Worm (Caenorhabditis elegans) whole organism, L1 larva: Measurements from ENCODE around the gene cls-1.

ENCODE experiments used
- C04F5.9 ChIP-seq: sonication (generic microtip); optimal IDR thresholded peaks from 2 replicates; lab custom pipeline; 2016; ENCODE audit warnings: missing genetic modification characterization, missing compliant biosample characterization
- C16A3.4 ChIP-seq: fragments of 150-350 bp; optimal IDR thresholded peaks from 2 replicates; lab custom pipeline; 2014; ENCODE audit warnings: missing biosample characterization, missing genetic modification characterization
- C34B4.2 ChIP-seq: sonication (generic microtip); optimal IDR thresholded peaks from 2 replicates; lab custom pipeline; 2017; ENCODE audit warnings: mild to moderate bottlenecking, missing genetic modification characterization, missing compliant biosample characterization
- Y116A8C.19 ChIP-seq: sonication (generic microtip); optimal IDR thresholded peaks from 2 replicates; lab custom pipeline; 2016; ENCODE audit warnings: missing compliant biosample characterization, missing genetic modification characterization, borderline replicate concordance
- aly-2 ChIP-seq: fragments of 150-350 bp; optimal IDR thresholded peaks from 2 replicates; lab custom pipeline; 2014; ENCODE audit warnings: missing biosample characterization, missing genetic modification characterization
- blmp-1 ChIP-seq: fragments of 150-350 bp; optimal IDR thresholded peaks from 2 replicates; lab custom pipeline; 2014; ENCODE audit warnings: missing biosample characterization, missing genetic modification characterization
- ceh-63 ChIP-seq: fragments of 200-800 bp; sonication (Bioruptor generic); optimal IDR thresholded peaks from 2 replicates; lab custom pipeline; 2018; ENCODE audit warnings: mild to moderate bottlenecking, missing genetic modification characterization, missing compliant biosample characterization
- ceh-88 ChIP-seq: fragments of 200-800 bp; sonication (Bioruptor generic); IDR thresholded peaks from 2 replicates; pipeline ENCODE4 v1.3.6; 2022; ENCODE audit warnings: missing genetic modification characterization, missing compliant biosample characterization
- ces-1 ChIP-seq: fragments of 150-350 bp; optimal IDR thresholded peaks from 2 replicates; lab custom pipeline; 2014; ENCODE audit warnings: missing biosample characterization, missing genetic modification reagents, missing genetic modification characterization
- dpl-1 ChIP-seq, 3 experiments: fragments of 150-350 bp in 2 of 3; sonication (generic microtip) in 1 of 3; optimal IDR thresholded peaks; 2 replicates each; lab custom pipeline; 2014 to 2017; ENCODE audit warnings: missing biosample characterization in 3 of 3, missing genetic modification characterization in 3 of 3, missing genetic modification reagents in 3 of 3
- dsc-1 ChIP-seq: sonication (generic microtip); optimal IDR thresholded peaks from 2 replicates; lab custom pipeline; 2016; ENCODE audit warnings: mild to moderate bottlenecking, missing genetic modification characterization, missing compliant biosample characterization
- efl-1 ChIP-seq, 4 experiments: fragments of 150-350 bp; optimal IDR thresholded peaks in 3 of 4; peaks in 1 of 4; 1 replicate in 1 of 4; 2 replicates in 3 of 4; lab custom pipeline; 2014; ENCODE audit warnings: missing biosample characterization in 2 of 4, missing genetic modification characterization in 2 of 4, missing genetic modification reagents in 2 of 4
- egl-13 ChIP-seq: sonication (generic microtip); optimal IDR thresholded peaks from 2 replicates; lab custom pipeline; 2016; ENCODE audit warnings: missing genotype, missing genetic modification reagents, missing genetic modification characterization, missing compliant biosample characterization
- egl-27 ChIP-seq, 2 experiments: fragments of 150-350 bp in 1 of 2; sonication (generic microtip); optimal IDR thresholded peaks; 3 replicates each; lab custom pipeline; 2017 to 2018; ENCODE audit warnings: missing biosample characterization in 2 of 2, missing genetic modification characterization in 2 of 2, missing genetic modification reagents in 2 of 2
- elt-2 ChIP-seq: sonication (generic microtip); optimal IDR thresholded peaks from 2 replicates; lab custom pipeline; 2016; ENCODE audit warnings: missing genetic modification characterization, mild to moderate bottlenecking, inconsistent platforms, missing compliant biosample characterization, missing genetic modification reagents
- ets-5 ChIP-seq: fragments of 200-800 bp; sonication (Bioruptor generic); IDR thresholded peaks from 2 replicates; pipeline ENCODE4 v1.3.6; 2022; ENCODE audit warnings: missing genetic modification characterization, missing compliant biosample characterization
- fkh-4 ChIP-seq: sonication (generic microtip); optimal IDR thresholded peaks from 2 replicates; lab custom pipeline; 2016; ENCODE audit warnings: missing compliant biosample characterization, missing genetic modification characterization, borderline replicate concordance
- fkh-8 ChIP-seq: sonication (generic microtip); optimal IDR thresholded peaks from 2 replicates; lab custom pipeline; 2016; ENCODE audit warnings: mild to moderate bottlenecking, missing genetic modification characterization, missing compliant biosample characterization
- hlh-17 ChIP-seq: fragments of 200-800 bp; sonication (Bioruptor generic); optimal IDR thresholded peaks from 2 replicates; lab custom pipeline; 2018; ENCODE audit warnings: missing genetic modification characterization, mild to moderate bottlenecking, missing compliant biosample characterization, moderate library complexity, borderline replicate concordance
- hpl-2 ChIP-seq: fragments of 150-350 bp; optimal IDR thresholded peaks from 2 replicates; lab custom pipeline; 2014; ENCODE audit warnings: missing biosample characterization, missing genetic modification reagents, missing genetic modification characterization
- irx-1 ChIP-seq: sonication (generic microtip); optimal IDR thresholded peaks from 2 replicates; lab custom pipeline; 2016; ENCODE audit warnings: missing genetic modification characterization, missing compliant biosample characterization
- isw-1 ChIP-seq: fragments of 200-800 bp; sonication (Bioruptor generic); IDR thresholded peaks from 2 replicates; pipeline ENCODE4 v1.3.6; 2022; ENCODE audit warnings: missing genetic modification characterization, missing compliant biosample characterization
- lin-14 ChIP-seq: fragments of 200-800 bp; sonication (Bioruptor generic); optimal IDR thresholded peaks from 2 replicates; lab custom pipeline; 2018; ENCODE audit warnings: mild to moderate bottlenecking, missing genetic modification characterization, moderate library complexity, missing compliant biosample characterization
- lin-35 ChIP-seq, 2 experiments: fragments of 150-350 bp; optimal IDR thresholded peaks; 2 replicates each; lab custom pipeline; 2014; ENCODE audit warnings: missing biosample characterization in 2 of 2, missing genetic modification characterization in 2 of 2, missing genetic modification reagents in 2 of 2
- mab-9 ChIP-seq: fragments of 200-800 bp; sonication (Bioruptor generic); IDR thresholded peaks from 2 replicates; pipeline ENCODE4 v1.3.6; 2022; ENCODE audit warnings: missing genetic modification reagents, missing genetic modification characterization, missing compliant biosample characterization
- mdl-1 ChIP-seq, 2 experiments: fragments of 150-350 bp; optimal IDR thresholded peaks; 2 replicates each; lab custom pipeline; 2014 to 2017; ENCODE audit warnings: missing biosample characterization in 2 of 2, missing genetic modification characterization in 2 of 2, inconsistent platforms in 1 of 2
- mef-2 ChIP-seq: fragments of 150-350 bp; optimal IDR thresholded peaks from 2 replicates; lab custom pipeline; 2014; ENCODE audit warnings: missing biosample characterization, missing genetic modification characterization
- mep-1 ChIP-seq: fragments of 150-350 bp; optimal IDR thresholded peaks from 2 replicates; lab custom pipeline; 2014; ENCODE audit warnings: missing biosample characterization, missing genetic modification characterization
- nhr-11 ChIP-seq: fragments of 150-350 bp; optimal IDR thresholded peaks from 2 replicates; lab custom pipeline; 2014; ENCODE audit warnings: missing biosample characterization, missing genetic modification characterization
- nhr-12 ChIP-seq: sonication (generic microtip); optimal IDR thresholded peaks from 2 replicates; lab custom pipeline; 2017; ENCODE audit warnings: missing biosample characterization, missing genetic modification characterization
- nhr-20 ChIP-seq: sonication (generic microtip); optimal IDR thresholded peaks from 2 replicates; lab custom pipeline; 2016; ENCODE audit warnings: mild to moderate bottlenecking, missing genetic modification characterization, missing compliant biosample characterization
- nhr-47 ChIP-seq: sonication (generic microtip); optimal IDR thresholded peaks from 2 replicates; lab custom pipeline; 2016; ENCODE audit warnings: mild to moderate bottlenecking, missing genetic modification characterization, moderate library complexity, missing compliant biosample characterization
- nhr-76 ChIP-seq: sonication (generic microtip); optimal IDR thresholded peaks from 2 replicates; lab custom pipeline; 2017; ENCODE audit warnings: missing biosample characterization, missing genetic modification characterization
- nhr-84 ChIP-seq: sonication (generic microtip); optimal IDR thresholded peaks from 2 replicates; lab custom pipeline; 2017; ENCODE audit warnings: missing biosample characterization, missing genetic modification characterization
- nhr-85 ChIP-seq: sonication (generic microtip); peaks from one replicate; lab custom pipeline; 2016; ENCODE audit warnings: missing genetic modification characterization, inconsistent platforms, missing compliant biosample characterization
- pax-3 ChIP-seq: fragments of 200-800 bp; sonication (Bioruptor generic); optimal IDR thresholded peaks from 2 replicates; lab custom pipeline; 2018; ENCODE audit warnings: mild to moderate bottlenecking, missing genetic modification characterization, moderate library complexity, missing compliant biosample characterization
- pqm-1 ChIP-seq: sonication (generic microtip); optimal IDR thresholded peaks from 3 replicates; lab custom pipeline; 2017; ENCODE audit warnings: missing biosample characterization, missing genetic modification characterization
- rnt-1 ChIP-seq: sonication (generic microtip); optimal IDR thresholded peaks from 2 replicates; lab custom pipeline; 2016; ENCODE audit warnings: mild to moderate bottlenecking, missing genetic modification characterization, moderate library complexity, missing compliant biosample characterization
- skn-1 ChIP-seq: fragments of 150-350 bp; optimal IDR thresholded peaks from 2 replicates; lab custom pipeline; 2014; ENCODE audit warnings: missing biosample characterization, missing genetic modification characterization
- snpc-4 ChIP-seq: fragments of 150-350 bp; optimal IDR thresholded peaks from 2 replicates; lab custom pipeline; 2014; ENCODE audit warnings: missing biosample characterization, missing genetic modification characterization
- snu-23 ChIP-seq: sonication (generic microtip); optimal IDR thresholded peaks from 2 replicates; lab custom pipeline; 2016; ENCODE audit warnings: missing genetic modification characterization, missing compliant biosample characterization
- sox-4 ChIP-seq: sonication (generic microtip); optimal IDR thresholded peaks from 2 replicates; lab custom pipeline; 2016; ENCODE audit warnings: missing genetic modification characterization, missing compliant biosample characterization
- sptf-1 ChIP-seq: fragments of 150-350 bp; optimal IDR thresholded peaks from 2 replicates; lab custom pipeline; 2014; ENCODE audit warnings: missing biosample characterization, missing genetic modification characterization
- sup-37 ChIP-seq: fragments of 200-800 bp; sonication (Bioruptor generic); optimal IDR thresholded peaks from 2 replicates; lab custom pipeline; 2018; ENCODE audit warnings: mild to moderate bottlenecking, missing genetic modification characterization, missing compliant biosample characterization
- swsn-7 ChIP-seq: sonication (generic microtip); optimal IDR thresholded peaks from 2 replicates; lab custom pipeline; 2016; ENCODE audit warnings: missing genetic modification characterization, missing compliant biosample characterization
- tbx-2 ChIP-seq: sonication (generic microtip); optimal IDR thresholded peaks from 2 replicates; lab custom pipeline; 2016; ENCODE audit warnings: missing genetic modification characterization, missing compliant biosample characterization
- unc-130 ChIP-seq: fragments of 150-350 bp; optimal IDR thresholded peaks from 2 replicates; lab custom pipeline; 2017; ENCODE audit warnings: missing biosample characterization, missing genetic modification characterization, inconsistent platforms
- unc-62 ChIP-seq: fragments of 150-350 bp; optimal IDR thresholded peaks from 2 replicates; lab custom pipeline; 2014; ENCODE audit warnings: missing biosample characterization, missing genetic modification reagents, missing genetic modification characterization
- unc-98 ChIP-seq: fragments of 200-800 bp; sonication (Bioruptor generic); IDR thresholded peaks from 2 replicates; pipeline ENCODE4 v1.3.6; 2022; ENCODE audit warnings: missing genetic modification characterization, missing compliant biosample characterization
- zag-1 ChIP-seq: fragments of 150-350 bp; optimal IDR thresholded peaks from 2 replicates; lab custom pipeline; 2014; ENCODE audit warnings: missing biosample characterization, missing genetic modification characterization

Gene cls-1

ce11 chrIII:7497782-7498266 lies 10.2 kb upstream of the cls-1 start, which contains the start of gene cgh-1:
Gene cgh-1, minus strand, starts transcription at chrIII:7497832.
- TF ChIP-seq nhr-84 (tag; lab: Kevin White, UChicago) (no peak), blmp-1 (peak; percentile 3)

- TF ChIP-seq swsn-7 (tag; lab: Kevin White, UChicago) (peak; percentile 84), snu-23 (peak; percentile 91), sup-37 (GFP tag; lab: Kevin White, UChicago) (peak; percentile 62), efl-1 (optimal IDR thresholded peaks at IDR 0.05; lab: Kevin White, UChicago) (peak; percentile 97), efl-1 (GFP tag; optimal IDR thresholded peaks at IDR 0.05 in 1 of 2; lab: Kevin White, UChicago) (peak; percentile 97 to 99), hlh-17 (no peak), mab-9 (GFP tag; lab: Robert Waterston, UW) (peak; percentile 63; the same call in 1 of the 2 replicates), ces-1 (GFP tag; lab: Kevin White, UChicago) (no peak), mef-2 (tag; lab: Kevin White, UChicago) (no peak), egl-27 (tag; optimal IDR thresholded peaks at IDR 0.05; lab: Kevin White, UChicago) (no peak), ceh-63 (no peak), pqm-1 (tag; lab: Kevin White, UChicago) (no peak), zag-1 (tag; lab: Kevin White, UChicago) (no peak), mdl-1 (tag; optimal IDR thresholded peaks at IDR 0.05; lab: Kevin White, UChicago) (peak in 1 of 2 experiments; percentile 93), irx-1 (peak; percentile 30), nhr-47 (tag; lab: Kevin White, UChicago) (peak; percentile 86), unc-130 (tag; lab: Kevin White, UChicago) (peak; percentile 59), dpl-1 (GFP tag; optimal IDR thresholded peaks at IDR 0.05; lab: Kevin White, UChicago) (peak; percentile 95 to 98 (median 96)), C04F5.9 (tag; lab: Kevin White, UChicago) (peak; percentile 63), fkh-4 (tag; lab: Kevin White, UChicago) (peak; percentile 35), nhr-84 (tag; lab: Kevin White, UChicago) (no peak), fkh-8 (tag; lab: Kevin White, UChicago) (peak; percentile 85), hpl-2 (GFP tag; lab: Kevin White, UChicago) (no peak), C34B4.2 (no peak), lin-35 (GFP tag; optimal IDR thresholded peaks at IDR 0.05; lab: Kevin White, UChicago) (peak; percentile 98 to 99), ceh-88 (peak; percentile 51; the same call in 1 of the 2 replicates), lin-14 (GFP tag; lab: Kevin White, UChicago) (peak; percentile 95), aly-2 (peak; percentile 69), sptf-1 (tag; lab: Kevin White, UChicago) (no peak), unc-62 (no peak), nhr-12 (tag; lab: Kevin White, UChicago) (no peak), snpc-4 (tag; lab: Kevin White, UChicago) (peak; percentile 70), C16A3.4 (peak; percentile 85), nhr-20 (tag; lab: Kevin White, UChicago) (peak; percentile 86), nhr-76 (tag; lab: Kevin White, UChicago) (no peak), ets-5 (no peak), elt-2 (tag; lab: Kevin White, UChicago) (peak; percentile 64), rnt-1 (tag; lab: Kevin White, UChicago) (peak; percentile 86), dsc-1 (peak; percentile 77), tbx-2 (tag; lab: Kevin White, UChicago) (peak; percentile 82), egl-13 (tag; lab: Kevin White, UChicago) (peak; percentile 63), isw-1 (GFP tag; lab: Robert Waterston, UW) (peak; percentile 81), unc-98 (no peak), Y116A8C.19 (no peak), skn-1 (peak; percentile 81), pax-3 (tag; lab: Kevin White, UChicago) (peak; percentile 77), nhr-85 (tag; lab: Kevin White, UChicago) (peak; percentile 88), mep-1 (peak; percentile 93), sox-4 (no peak), nhr-11 (tag; lab: Kevin White, UChicago) (peak; percentile 63)
Observed at ce11 chrIII:7498346-7498745, 9.6 kb upstream of the cls-1 start.
